Fruit fly (Drosophila melanogaster): ENCODE measurements around the gene Dmtn.
A peak's percentile ranks its signal among the peaks of the same experiment; 100 is the strongest.

Gene Dmtn

DNA sequence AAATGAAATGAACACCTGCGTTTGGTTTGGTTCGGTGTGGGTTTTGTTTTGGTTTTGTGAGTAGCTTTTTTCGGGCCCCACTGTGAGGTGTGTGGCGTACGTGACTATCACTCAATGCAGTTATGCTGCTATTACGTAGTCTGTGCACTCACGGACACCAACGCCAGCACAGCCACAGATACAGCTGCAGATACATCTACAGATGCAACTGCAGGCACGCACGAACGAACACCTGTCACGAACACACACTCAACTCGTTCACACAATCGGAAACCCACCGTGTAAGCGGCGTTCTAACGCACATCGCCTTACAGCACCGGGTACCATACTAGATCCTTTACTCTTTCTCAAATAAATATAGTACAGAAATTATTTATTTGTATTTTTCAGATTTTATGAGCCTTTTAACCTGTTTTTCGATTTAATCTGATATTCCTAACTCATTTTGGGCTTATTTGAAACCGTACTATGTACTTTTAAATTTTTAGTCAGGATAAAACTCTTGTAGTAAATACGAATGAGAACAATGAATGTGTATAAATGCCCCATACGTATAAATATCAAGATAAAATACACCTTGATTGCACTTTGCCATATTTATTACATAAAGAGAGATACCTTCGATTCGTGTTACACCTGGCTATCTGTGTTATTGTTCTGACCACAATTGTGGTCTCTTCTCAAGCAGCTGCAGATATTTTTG lies 19.9 kb upstream of the Dmtn start:
- TF ChIP-seq Hr83 (GFP tag; optimal IDR thresholded peaks at IDR 0.05; ENCODE audit: poor library complexity, severe bottlenecking) (no peak), woc (GFP tag; optimal IDR thresholded peaks at IDR 0.05) (peak; percentile 58), ey (GFP tag; optimal IDR thresholded peaks at IDR 0.05) (peak; percentile 56), Hnf4 (GFP tag; optimal IDR thresholded peaks at IDR 0.05) (peak; percentile 9), br (GFP tag; optimal IDR thresholded peaks at IDR 0.05) (no peak), Rel (GFP tag; optimal IDR thresholded peaks at IDR 0.05) (no peak), Rel (tag; optimal IDR thresholded peaks at IDR 0.05) (no peak), CG32264 (GFP tag; optimal IDR thresholded peaks at IDR 0.05) (no peak), N (GFP tag; optimal IDR thresholded peaks at IDR 0.05) (no peak), Dif (GFP tag; optimal IDR thresholded peaks at IDR 0.05; ENCODE audit: partially characterized antibody) (no peak), HLH106 (tag; optimal IDR thresholded peaks at IDR 0.05) (peak; percentile 22), dl (GFP tag; optimal IDR thresholded peaks at IDR 0.05; ENCODE audit: insufficient read depth in 1 of 2, partially characterized antibody in 2 of 2) (no peak), rgr (GFP tag; optimal IDR thresholded peaks at IDR 0.05) (peak; percentile 51), Sp1 (GFP tag; optimal IDR thresholded peaks at IDR 0.05) (peak; percentile 57), pan (optimal IDR thresholded peaks at IDR 0.05) (no peak), dsf (GFP tag; optimal IDR thresholded peaks at IDR 0.05; ENCODE audit: borderline replicate concordance) (no peak), sv (GFP tag; optimal IDR thresholded peaks at IDR 0.05) (no peak), Hr78 (GFP tag; optimal IDR thresholded peaks at IDR 0.05) (no peak), CrebA (GFP tag; optimal IDR thresholded peaks at IDR 0.05; ENCODE audit: borderline replicate concordance) (no peak), jim (GFP tag; optimal IDR thresholded peaks at IDR 0.05) (no peak), h (GFP tag; optimal IDR thresholded peaks at IDR 0.05) (peak; percentile 44), brk (GFP tag; optimal IDR thresholded peaks at IDR 0.05) (no peak), sage (GFP tag; optimal IDR thresholded peaks at IDR 0.05) (no peak), Dfd (GFP tag; optimal IDR thresholded peaks at IDR 0.05) (no peak), Abd-B (GFP tag; optimal IDR thresholded peaks at IDR 0.05) (no peak), dmrt93B (GFP tag; optimal IDR thresholded peaks at IDR 0.05) (peak; percentile 4), fru (GFP tag; optimal IDR thresholded peaks at IDR 0.05) (peak; percentile 69), Vsx2 (GFP tag; optimal IDR thresholded peaks at IDR 0.05; ENCODE audit: partially characterized antibody) (no peak), usp (GFP tag; optimal IDR thresholded peaks at IDR 0.05) (no peak), Myc (optimal IDR thresholded peaks at IDR 0.05) (no peak), foxo (GFP tag; optimal IDR thresholded peaks at IDR 0.05) (peak in 1 of 2 experiments; percentile 57), Mio (GFP tag; optimal IDR thresholded peaks at IDR 0.05) (no peak), GATAd (GFP tag; optimal IDR thresholded peaks at IDR 0.05) (no peak), Jra (GFP tag; optimal IDR thresholded peaks at IDR 0.05) (no peak), OdsH (GFP tag; optimal IDR thresholded peaks at IDR 0.05) (peak; percentile 60), CG9705 (GFP tag; optimal IDR thresholded peaks at IDR 0.05) (no peak), lola (GFP tag; optimal IDR thresholded peaks at IDR 0.05) (no peak), psq (GFP tag; optimal IDR thresholded peaks at IDR 0.05) (no peak), tai (GFP tag; optimal IDR thresholded peaks at IDR 0.05) (peak; percentile 29)

DNA sequence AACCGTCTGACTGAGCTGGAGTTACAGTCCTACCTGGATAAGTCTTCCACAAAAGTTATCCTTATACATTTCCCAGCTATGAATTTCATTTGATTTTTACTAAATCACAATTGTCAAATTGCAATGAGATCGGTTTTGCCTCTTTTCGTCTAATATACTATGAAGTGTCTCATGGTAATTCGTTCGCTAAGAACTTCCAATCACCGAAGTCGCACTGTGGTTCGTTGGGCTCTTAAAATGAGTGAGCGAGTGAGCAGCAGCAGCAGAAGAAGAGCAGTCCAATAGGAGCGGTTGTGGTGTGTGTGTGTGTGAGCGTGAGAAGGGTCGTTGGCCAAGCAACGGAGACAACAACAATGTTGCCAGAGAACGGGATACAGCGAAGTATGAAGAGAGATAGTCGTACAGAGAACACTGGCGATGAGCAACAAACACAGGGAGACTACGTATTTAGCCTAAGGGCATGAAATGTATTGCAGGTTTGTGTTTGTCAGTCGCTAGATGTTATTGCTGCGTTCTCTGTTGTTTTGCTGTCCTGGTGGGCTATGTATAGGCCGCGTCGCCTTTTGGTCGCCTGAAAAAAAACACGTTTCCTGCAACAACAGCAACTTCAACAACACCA lies 18.4 kb upstream of the Dmtn start:
- TF ChIP-seq Sp1 (GFP tag; optimal IDR thresholded peaks at IDR 0.05) (peak; percentile 97), dsf (GFP tag; optimal IDR thresholded peaks at IDR 0.05; ENCODE audit: borderline replicate concordance) (peak; percentile 89), jim (GFP tag; optimal IDR thresholded peaks at IDR 0.05) (no peak), Mio (GFP tag; optimal IDR thresholded peaks at IDR 0.05) (peak; percentile 89), Myc (optimal IDR thresholded peaks at IDR 0.05) (no peak), fru (GFP tag; optimal IDR thresholded peaks at IDR 0.05) (peak; percentile 99), Dif (GFP tag; optimal IDR thresholded peaks at IDR 0.05; ENCODE audit: partially characterized antibody) (peak; percentile 45), GATAd (GFP tag; optimal IDR thresholded peaks at IDR 0.05) (peak; percentile 66), Rel (GFP tag; optimal IDR thresholded peaks at IDR 0.05) (peak; percentile 94), Rel (tag; optimal IDR thresholded peaks at IDR 0.05) (peak; percentile 81), sv (GFP tag; optimal IDR thresholded peaks at IDR 0.05) (peak; percentile 73), Hnf4 (GFP tag; optimal IDR thresholded peaks at IDR 0.05) (peak; percentile 97), lola (GFP tag; optimal IDR thresholded peaks at IDR 0.05) (no peak), usp (GFP tag; optimal IDR thresholded peaks at IDR 0.05) (no peak), brk (GFP tag; optimal IDR thresholded peaks at IDR 0.05) (peak; percentile 97), woc (GFP tag; optimal IDR thresholded peaks at IDR 0.05) (peak; percentile 99), Hr78 (GFP tag; optimal IDR thresholded peaks at IDR 0.05) (no peak), CG9705 (GFP tag; optimal IDR thresholded peaks at IDR 0.05) (peak; percentile 94), Jra (GFP tag; optimal IDR thresholded peaks at IDR 0.05) (peak; percentile 95), CrebA (GFP tag; optimal IDR thresholded peaks at IDR 0.05; ENCODE audit: borderline replicate concordance) (peak; percentile 95), Vsx2 (GFP tag; optimal IDR thresholded peaks at IDR 0.05; ENCODE audit: partially characterized antibody) (no peak), dmrt93B (GFP tag; optimal IDR thresholded peaks at IDR 0.05) (peak; percentile 95), CG32264 (GFP tag; optimal IDR thresholded peaks at IDR 0.05) (peak; percentile 97), pan (optimal IDR thresholded peaks at IDR 0.05) (no peak), HLH106 (tag; optimal IDR thresholded peaks at IDR 0.05) (peak; percentile 98), dl (GFP tag; optimal IDR thresholded peaks at IDR 0.05; ENCODE audit: insufficient read depth in 1 of 2, partially characterized antibody in 2 of 2) (peak; percentile 14 to 57), foxo (GFP tag; optimal IDR thresholded peaks at IDR 0.05) (peak; percentile 95 to 99), psq (GFP tag; optimal IDR thresholded peaks at IDR 0.05) (peak; percentile 99), ey (GFP tag; optimal IDR thresholded peaks at IDR 0.05) (peak; percentile 99), Hr83 (GFP tag; optimal IDR thresholded peaks at IDR 0.05; ENCODE audit: poor library complexity, severe bottlenecking) (peak; percentile 24), OdsH (GFP tag; optimal IDR thresholded peaks at IDR 0.05) (peak; percentile 99), rgr (GFP tag; optimal IDR thresholded peaks at IDR 0.05) (peak; percentile 99), Dfd (GFP tag; optimal IDR thresholded peaks at IDR 0.05) (peak; percentile 65), br (GFP tag; optimal IDR thresholded peaks at IDR 0.05) (peak; percentile 99), N (GFP tag; optimal IDR thresholded peaks at IDR 0.05) (no peak), h (GFP tag; optimal IDR thresholded peaks at IDR 0.05) (peak; percentile 99), tai (GFP tag; optimal IDR thresholded peaks at IDR 0.05) (peak; percentile 97), sage (GFP tag; optimal IDR thresholded peaks at IDR 0.05) (peak; percentile 96), Abd-B (GFP tag; optimal IDR thresholded peaks at IDR 0.05) (no peak)

Data from whole organism, wandering third instar larva.